Worm (Caenorhabditis elegans): ENCODE results near the gene F31E9.3.

- TF ChIP-seq him-1 (tag; optimal IDR thresholded peaks at IDR 0.05) (no peak), dao-5 (tag; optimal IDR thresholded peaks at IDR 0.05) (no peak)
Measured at ce11 chrV:17284159-17284558, 38.2 kb upstream of the F31E9.3 start.
